Worm (Caenorhabditis elegans): ENCODE data around the gene hsd-3.
A peak's percentile ranks its signal among the peaks of the same experiment; 100 is the strongest.

Gene hsd-3

DNA sequence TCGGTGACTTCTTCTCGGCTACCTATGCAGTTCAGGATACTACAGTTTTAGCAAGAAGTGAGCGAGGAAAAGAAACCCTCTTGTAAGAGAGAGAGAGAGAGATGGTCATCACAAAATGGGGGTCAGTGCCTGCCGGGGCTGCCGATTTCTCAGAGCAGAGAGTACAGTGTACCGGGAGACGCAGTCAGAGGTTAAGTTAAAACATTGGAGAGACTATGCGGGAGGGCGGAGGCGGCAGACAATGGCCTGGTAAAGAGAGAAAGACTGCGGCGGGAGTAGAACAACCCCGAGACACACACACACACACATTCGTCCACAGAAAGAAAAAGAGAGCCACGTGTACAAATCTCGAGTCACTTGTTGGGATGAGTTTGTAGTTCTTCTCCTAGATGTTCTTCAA lies 37.7 kb upstream of the hsd-3 start (continued):
- TF ChIP-seq gmeb-1 (tag; optimal IDR thresholded peaks at IDR 0.05) (no peak), mab-5 (tag; optimal IDR thresholded peaks at IDR 0.05) (no peak), nhr-21 (tag; optimal IDR thresholded peaks at IDR 0.05) (no peak), ama-1 (optimal IDR thresholded peaks at IDR 0.05) (no peak), lsy-2 (tag; optimal IDR thresholded peaks at IDR 0.05) (peak; percentile 2 to 40), skn-1 (tag; optimal IDR thresholded peaks at IDR 0.05) (no peak), mdl-1 (tag; optimal IDR thresholded peaks at IDR 0.05) (peak in 1 of 2 experiments; percentile 74), elt-3 (tag; optimal IDR thresholded peaks at IDR 0.05) (no peak), ceh-16 (tag; optimal IDR thresholded peaks at IDR 0.05) (peak; percentile 34), C34F6.9 (tag; optimal IDR thresholded peaks at IDR 0.05) (peak; percentile 27)

DNA sequence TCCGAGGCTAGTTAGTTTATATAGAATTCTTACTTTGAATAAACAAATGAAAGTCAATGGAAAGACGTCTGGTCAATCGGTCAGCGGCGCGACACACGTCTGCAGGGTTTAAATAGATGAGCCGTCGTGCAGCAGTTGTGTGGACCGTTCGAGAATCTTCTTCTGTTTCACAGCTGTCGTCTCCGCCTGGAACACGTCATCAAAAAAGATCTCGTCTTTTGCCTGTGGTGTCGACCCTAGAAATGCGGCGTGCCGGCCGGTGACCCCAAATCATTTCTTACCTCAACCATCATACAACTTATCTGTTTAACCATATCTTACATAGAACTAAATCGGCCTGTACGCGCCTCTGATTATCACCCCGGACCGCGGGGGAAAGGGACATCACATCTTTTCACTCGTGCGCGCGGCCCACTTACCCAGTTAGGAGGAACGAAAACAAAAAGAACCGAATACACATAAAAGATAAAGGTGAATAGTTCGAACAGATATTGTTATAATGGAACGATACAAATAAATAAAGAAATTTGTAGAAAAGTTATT lies 37.0 kb upstream of the hsd-3 start:
- TF ChIP-seq nhr-21 (tag; optimal IDR thresholded peaks at IDR 0.05) (peak; percentile 9), blmp-1 (tag; optimal IDR thresholded peaks at IDR 0.05; ENCODE audit: insufficient read depth) (peak; percentile 15), sma-3 (GFP tag; optimal IDR thresholded peaks at IDR 0.05) (peak; percentile 28), mbf-1 (tag; optimal IDR thresholded peaks at IDR 0.05) (no peak), nhr-6 (tag; optimal IDR thresholded peaks at IDR 0.05) (no peak), F13H6.1 (tag; optimal IDR thresholded peaks at IDR 0.05) (peak; percentile 33), sma-9 (GFP tag; optimal IDR thresholded peaks at IDR 0.05) (peak; percentile 40), sma-9 (tag; optimal IDR thresholded peaks at IDR 0.05) (no peak)

DNA sequence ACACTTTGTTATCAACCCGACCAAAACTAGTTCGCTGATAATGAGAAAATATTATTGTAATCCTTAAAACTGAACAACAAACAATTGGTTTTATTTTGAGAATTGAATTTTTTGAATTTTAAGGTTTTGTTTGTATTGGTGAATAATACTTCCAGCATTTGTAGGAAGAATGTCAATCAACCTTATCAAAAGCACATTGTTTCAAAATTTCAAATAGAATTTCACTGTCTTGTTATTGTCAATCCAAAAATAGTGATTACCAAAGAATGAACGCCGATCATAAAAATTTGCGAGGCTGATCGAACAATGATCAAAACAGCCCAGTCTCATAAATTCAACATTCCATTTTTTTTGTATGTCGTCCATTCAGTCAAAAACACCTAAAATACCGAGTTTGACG lies 34.6 kb upstream of the hsd-3 start:
- TF ChIP-seq gmeb-1 (tag; optimal IDR thresholded peaks at IDR 0.05) (no peak), lsy-2 (tag; optimal IDR thresholded peaks at IDR 0.05) (no peak), elt-3 (tag; optimal IDR thresholded peaks at IDR 0.05) (no peak)

DNA sequence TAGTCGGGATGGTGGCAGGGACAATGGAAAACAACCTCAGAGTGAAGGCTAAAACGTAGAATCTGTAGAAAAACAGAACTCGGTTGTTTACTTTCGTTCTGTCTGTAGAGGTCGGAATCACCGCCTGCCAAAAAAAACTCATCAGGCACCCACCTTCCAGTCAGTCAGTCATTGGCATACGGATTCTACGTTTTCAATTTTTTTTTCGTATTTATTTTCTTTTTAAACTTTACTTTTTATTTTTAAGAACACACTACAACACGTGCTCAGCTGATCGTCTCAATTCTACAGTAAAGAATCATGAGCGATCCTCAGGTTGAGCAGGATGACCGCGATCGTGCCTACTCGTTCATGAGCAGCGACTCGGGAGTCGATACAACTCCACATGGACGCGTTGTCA lies 32.6 kb upstream of the hsd-3 start, which contains the start of gene lfi-1:
lfi-1 (plus strand) TSS at position 301 of the 400 bp plus-strand sequence.
- TF ChIP-seq sma-9 (GFP tag; optimal IDR thresholded peaks at IDR 0.05) (no peak), sma-9 (tag; optimal IDR thresholded peaks at IDR 0.05) (no peak), C34F6.9 (tag; optimal IDR thresholded peaks at IDR 0.05) (no peak), dmd-4 (tag; optimal IDR thresholded peaks at IDR 0.05) (no peak), blmp-1 (tag; optimal IDR thresholded peaks at IDR 0.05; ENCODE audit: insufficient read depth) (no peak), elt-1 (tag; optimal IDR thresholded peaks at IDR 0.05) (no peak), mbf-1 (tag; optimal IDR thresholded peaks at IDR 0.05) (no peak), gmeb-1 (tag; optimal IDR thresholded peaks at IDR 0.05) (no peak), lin-11 (tag; optimal IDR thresholded peaks at IDR 0.05) (no peak), skn-1 (tag; optimal IDR thresholded peaks at IDR 0.05) (no peak), snpc-4 (tag; optimal IDR thresholded peaks at IDR 0.05) (no peak), nhr-129 (tag; optimal IDR thresholded peaks at IDR 0.05) (no peak), R02D3.7 (tag; optimal IDR thresholded peaks at IDR 0.05) (no peak), fos-1 (tag; optimal IDR thresholded peaks at IDR 0.05) (no peak)

- TF ChIP-seq ceh-82 (tag; optimal IDR thresholded peaks at IDR 0.05): no peak
- TF ChIP-seq gmeb-1 (tag; optimal IDR thresholded peaks at IDR 0.05): no peak
- TF ChIP-seq fos-1 (tag; optimal IDR thresholded peaks at IDR 0.05): no peak
- no peak for TF ChIP-seq crh-2 (tag; optimal IDR thresholded peaks at IDR 0.05)
- TF ChIP-seq dmd-4 (tag; optimal IDR thresholded peaks at IDR 0.05): no peak
- TF ChIP-seq ztf-1 (GFP tag; conservative IDR thresholded peaks at IDR 0.05): no peak
- no peak for TF ChIP-seq unc-55 (GFP tag; optimal IDR thresholded peaks at IDR 0.05)
- no peak for TF ChIP-seq peb-1 (tag; optimal IDR thresholded peaks at IDR 0.05)
- no peak for TF ChIP-seq mab-5 (tag; optimal IDR thresholded peaks at IDR 0.05)
- TF ChIP-seq elt-1 (tag; optimal IDR thresholded peaks at IDR 0.05): no peak
- no peak for TF ChIP-seq ztf-11 (tag; optimal IDR thresholded peaks at IDR 0.05)
These were observed 31.0 kb upstream of the hsd-3 start for ce11 chrX:4978103-4978502.

ce11 chrX:4979060-4979459 lies 30.0 kb upstream of the hsd-3 start:
- no peak for TF ChIP-seq lin-13 (GFP tag; optimal IDR thresholded peaks at IDR 0.05)
- peak; percentile 74 for TF ChIP-seq fos-1 (tag; optimal IDR thresholded peaks at IDR 0.05)

Measured in whole organism, L2 larva.